Fruit fly (Drosophila melanogaster): ENCODE measurements around the gene CG11656.
A peak's percentile ranks its signal among the peaks of the same experiment; 100 is the strongest.

The CG11656 gene

DNA sequence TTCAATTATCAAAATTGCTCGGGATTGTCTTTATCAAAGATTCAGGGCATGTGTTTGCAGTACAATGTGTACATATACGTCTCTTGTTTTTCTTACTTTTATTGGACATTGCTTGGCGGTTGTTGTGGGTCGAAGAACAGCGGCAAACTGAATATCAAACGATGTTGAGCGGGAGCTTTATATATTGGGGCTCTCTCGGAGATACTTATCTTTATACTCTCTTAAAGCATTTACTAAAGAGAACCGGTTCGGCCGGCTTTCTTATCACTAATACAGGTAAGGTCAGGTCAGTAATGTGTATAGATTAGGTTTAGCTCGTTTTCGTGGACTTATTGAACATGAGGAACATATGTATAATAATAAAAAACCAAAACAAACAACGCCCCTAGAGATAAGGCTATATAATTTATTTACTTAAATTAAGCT is 41.6 kb downstream of the CG11656 start, which contains the start of gene CG7966 (continued):
- no peak for TF ChIP-seq CG3838 (GFP tag; optimal IDR thresholded peaks at IDR 0.05)
- no peak for TF ChIP-seq ind (GFP tag; optimal IDR thresholded peaks at IDR 0.05)
- no peak for TF ChIP-seq jigr1 (GFP tag; IDR thresholded peaks at IDR 0.05)
- no peak for TF ChIP-seq Blimp-1 (GFP tag; optimal IDR thresholded peaks at IDR 0.05)
- TF ChIP-seq eyg (GFP tag; optimal IDR thresholded peaks at IDR 0.05): peak; percentile 90
- no peak for TF ChIP-seq sna (GFP tag; IDR thresholded peaks at IDR 0.05; ENCODE audit: partially characterized antibody)
- no peak for TF ChIP-seq CG9437 (GFP tag; optimal IDR thresholded peaks at IDR 0.05)
- no peak for TF ChIP-seq hkb (optimal IDR thresholded peaks at IDR 0.05)
- TF ChIP-seq hkb (GFP tag; IDR thresholded peaks at IDR 0.05): 0 out of 2 replicates have a peak, but pooled peaks have one; percentile 49
- TF ChIP-seq CG10321 (GFP tag; IDR thresholded peaks at IDR 0.05): no peak
- no peak for TF ChIP-seq Awh (GFP tag; IDR thresholded peaks at IDR 0.05)
- no peak for TF ChIP-seq CG30431 (GFP tag; optimal IDR thresholded peaks at IDR 0.05)
- TF ChIP-seq CG15269 (tag; optimal IDR thresholded peaks at IDR 0.05): no peak
- peak; percentile 42 for TF ChIP-seq B-H2 (GFP tag; optimal IDR thresholded peaks at IDR 0.05)
- no peak for TF ChIP-seq HLH3B (GFP tag; IDR thresholded peaks at IDR 0.05)
- no peak for TF ChIP-seq CG2875 (GFP tag; optimal IDR thresholded peaks at IDR 0.05)
- peak; percentile 95 for TF ChIP-seq CG3163 (GFP tag; optimal IDR thresholded peaks at IDR 0.05)
- TF ChIP-seq Atf6 (GFP tag; IDR thresholded peaks at IDR 0.05): no peak
- no peak for TF ChIP-seq abd-A (tag; optimal IDR thresholded peaks at IDR 0.05)
- no peak for TF ChIP-seq ara (GFP tag; IDR thresholded peaks at IDR 0.05)
- TF ChIP-seq Gsc (GFP tag; IDR thresholded peaks at IDR 0.05): no peak
- no peak for TF ChIP-seq btn (GFP tag; optimal IDR thresholded peaks at IDR 0.05)
- no peak for TF ChIP-seq Neu2 (GFP tag; optimal IDR thresholded peaks at IDR 0.05; ENCODE audit: borderline replicate concordance)
- no peak for TF ChIP-seq CG1792 (GFP tag; optimal IDR thresholded peaks at IDR 0.05)
- TF ChIP-seq CG14050 (GFP tag; IDR thresholded peaks at IDR 0.05): no peak
- TF ChIP-seq HLH4C (GFP tag; IDR thresholded peaks at IDR 0.05; ENCODE audit: partially characterized antibody): no peak
- TF ChIP-seq CG1233 (GFP tag; optimal IDR thresholded peaks at IDR 0.05): no peak
- TF ChIP-seq fu2 (GFP tag; optimal IDR thresholded peaks at IDR 0.05): no peak
- peak; percentile 33 for TF ChIP-seq tap (tag; optimal IDR thresholded peaks at IDR 0.05)
- no peak for TF ChIP-seq CG10979 (tag; optimal IDR thresholded peaks at IDR 0.05)
- no peak for TF ChIP-seq CG6272 (GFP tag; IDR thresholded peaks at IDR 0.05)
- no peak for TF ChIP-seq HLH54F (GFP tag; optimal IDR thresholded peaks at IDR 0.05)
- no peak for TF ChIP-seq stwl (tag; optimal IDR thresholded peaks at IDR 0.05)
- 0 out of 3 replicates have a peak, but pooled peaks have one; percentile 56 for TF ChIP-seq Dbx (GFP tag; IDR thresholded peaks at IDR 0.05)
- no peak for TF ChIP-seq unc-4 (GFP tag; IDR thresholded peaks at IDR 0.05; ENCODE audit: partially characterized antibody)
- TF ChIP-seq pho (GFP tag; optimal IDR thresholded peaks at IDR 0.05): peak; percentile 15
- no peak for TF ChIP-seq Lim3 (GFP tag; IDR thresholded peaks at IDR 0.05)
- no peak for TF ChIP-seq Camta (GFP tag; optimal IDR thresholded peaks at IDR 0.05)
- no peak for TF ChIP-seq ro (GFP tag; IDR thresholded peaks at IDR 0.05)
- TF ChIP-seq HHEX (GFP tag; optimal IDR thresholded peaks at IDR 0.05): peak; percentile 7
- no peak for TF ChIP-seq CG5180 (GFP tag; optimal IDR thresholded peaks at IDR 0.05)
- TF ChIP-seq Rfx (GFP tag; IDR thresholded peaks at IDR 0.05): no peak
- no peak for TF ChIP-seq CG15514 (GFP tag; optimal IDR thresholded peaks at IDR 0.05)
- TF ChIP-seq ash1 (GFP tag; optimal IDR thresholded peaks at IDR 0.05): no peak
- peak; percentile 9 for TF ChIP-seq CG12299 (tag; optimal IDR thresholded peaks at IDR 0.05)
- peak; percentile 33 for TF ChIP-seq cwo (GFP tag; optimal IDR thresholded peaks at IDR 0.05)
- TF ChIP-seq tgo (GFP tag; IDR thresholded peaks at IDR 0.05): no peak
- TF ChIP-seq CG10209 (GFP tag; optimal IDR thresholded peaks at IDR 0.05): no peak
- TF ChIP-seq chn (GFP tag; optimal IDR thresholded peaks at IDR 0.05): no peak
- no peak for TF ChIP-seq CG1647 (GFP tag; optimal IDR thresholded peaks at IDR 0.05)
- no peak for TF ChIP-seq Dll (GFP tag; IDR thresholded peaks at IDR 0.05; ENCODE audit: partially characterized antibody)
- TF ChIP-seq Nf-YC (tag; optimal IDR thresholded peaks at IDR 0.05): no peak

All from whole organism, embryonic.